Fruit fly (Drosophila melanogaster) whole organism: Measurements from ENCODE around the gene HLH4C.

Experiments
- CG8478 ChIP-seq: fragments of >200 bp; optimal IDR thresholded peaks from 2 replicates; lab custom pipeline; 2018; ENCODE audit warnings: inconsistent platforms
- EcR ChIP-seq, 2 experiments: fragments of >200 bp; optimal IDR thresholded peaks; 2 replicates each; lab custom pipeline; 2017; ENCODE audit warnings: missing biosample characterization in 2 of 2, missing genetic modification characterization in 2 of 2, missing genetic modification reagents in 2 of 2
- pan ChIP-seq: fragments of >200 bp; optimal IDR thresholded peaks from 2 replicates; lab custom pipeline; 2017
- psq ChIP-seq: fragments of >200 bp; optimal IDR thresholded peaks from 2 replicates; lab custom pipeline; 2017
- usp ChIP-seq: fragments of >200 bp; optimal IDR thresholded peaks from 2 replicates; lab custom pipeline; 2017; ENCODE audit warnings: missing biosample characterization, missing genetic modification characterization, mixed read lengths

DNA sequence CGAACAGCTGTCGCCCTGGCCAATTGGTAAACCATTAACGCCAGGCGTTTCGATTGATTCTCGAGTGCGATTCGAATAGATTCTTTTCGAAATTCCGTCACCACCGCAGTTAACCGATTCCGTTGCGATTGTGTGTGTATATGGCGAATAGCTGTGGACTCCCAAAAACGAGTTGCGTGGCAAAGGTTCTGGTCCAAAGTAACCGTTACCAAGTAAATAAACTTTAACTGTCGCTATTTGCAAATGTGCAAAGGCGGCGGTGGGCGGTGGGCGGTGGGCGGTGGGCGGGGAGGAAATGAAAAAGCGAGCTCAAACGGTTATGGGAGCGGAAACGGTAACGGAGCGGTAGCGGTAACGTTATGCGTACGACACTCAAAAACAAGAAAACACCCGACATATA, 3.3 kb downstream of the HLH4C start, which contains the start of gene CG3081:
- no peak for TF ChIP-seq CG8478 (lab: Kevin White, UChicago)
- no peak for TF ChIP-seq psq
- TF ChIP-seq EcR (GFP tag; optimal IDR thresholded peaks at IDR 0.05; lab: Kevin White, UChicago): no peak
- TF ChIP-seq usp: no peak
- no peak for TF ChIP-seq pan (lab: Kevin White, UChicago)
